Fruit fly (Drosophila melanogaster) S2 (cell line): ENCODE results near the gene nudE.

Source experiments
- CG8478 ChIP-seq: fragments of >200 bp; optimal IDR thresholded peaks from 2 replicates; lab custom pipeline; 2018
- CTCF ChIP-seq, 2 experiments: fragments of >200 bp; optimal IDR thresholded peaks; 2 replicates each; lab custom pipeline; 2018

DNA sequence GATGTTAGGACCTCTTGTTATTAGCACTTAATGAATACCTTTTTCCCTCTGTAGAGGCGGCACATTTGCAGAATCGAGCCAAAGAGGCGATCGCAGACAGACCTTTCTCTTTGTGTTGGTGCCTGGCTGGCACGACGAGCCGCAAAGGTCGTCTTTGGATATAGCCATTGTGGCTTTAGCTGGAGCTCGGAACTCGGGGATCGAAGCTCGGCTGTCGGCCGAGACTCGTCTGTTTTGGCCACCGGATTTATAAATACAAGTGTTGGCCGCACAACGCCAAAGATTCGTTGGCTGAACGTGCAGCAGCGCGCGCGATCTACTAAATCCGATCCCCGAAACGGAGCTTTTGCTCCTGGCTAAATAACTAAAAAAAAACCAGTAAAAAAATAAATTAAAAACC is 20.4 kb upstream of the nudE start, which contains the start of gene CG34382:
- TF ChIP-seq CTCF (optimal IDR thresholded peaks at IDR 0.05; lab: Kevin White, UChicago) (no peak), CG8478 (lab: Kevin White, UChicago) (no peak)
